Fruit fly (Drosophila melanogaster) whole organism, adult: ENCODE measurements around the gene RAF2.
A peak's percentile ranks its signal among the peaks of the same experiment; 100 is the strongest.

Experiments used
- CG11617 ChIP-seq: fragments of 200-800 bp; sonication (Bioruptor generic); optimal IDR thresholded peaks from 2 replicates; lab custom pipeline; 2017; ENCODE audit warnings: mild to moderate bottlenecking, missing biosample characterization, missing genetic modification reagents, missing genetic modification characterization
- CG12768 ChIP-seq: fragments of 200-800 bp; sonication (Bioruptor generic); optimal IDR thresholded peaks from 2 replicates; lab custom pipeline; 2017; ENCODE audit warnings: missing biosample characterization, missing genetic modification characterization, mild to moderate bottlenecking, moderate library complexity, missing genetic modification reagents
- CG14711 ChIP-seq: fragments of 200-800 bp; sonication (Bioruptor generic); optimal IDR thresholded peaks from 2 replicates; lab custom pipeline; 2018; ENCODE audit warnings: missing biosample characterization, mild to moderate bottlenecking, missing genetic modification characterization, moderate library complexity
- CG1620 ChIP-seq: fragments of 200-800 bp; sonication (Bioruptor generic); optimal IDR thresholded peaks from 2 replicates; lab custom pipeline; 2016; ENCODE audit warnings: missing biosample characterization, missing genetic modification characterization
- CG33017 ChIP-seq: fragments of 200-800 bp; sonication (Bioruptor generic); optimal IDR thresholded peaks from 2 replicates; lab custom pipeline; 2018; ENCODE audit warnings: missing biosample characterization, mild to moderate bottlenecking, missing genetic modification characterization, moderate library complexity
- CG5204 ChIP-seq: fragments of 200-800 bp; sonication (Bioruptor generic); optimal IDR thresholded peaks from 2 replicates; lab custom pipeline; 2016; ENCODE audit warnings: missing biosample characterization, missing genetic modification characterization
- CG7045 ChIP-seq: fragments of 200-800 bp; sonication (Bioruptor generic); optimal IDR thresholded peaks from 2 replicates; lab custom pipeline; 2017; ENCODE audit warnings: missing biosample characterization, mild to moderate bottlenecking, missing genetic modification characterization
- CG7101 ChIP-seq: fragments of 200-800 bp; sonication (Bioruptor generic); optimal IDR thresholded peaks from 2 replicates; lab custom pipeline; 2018; ENCODE audit warnings: missing biosample characterization, mild to moderate bottlenecking, missing genetic modification characterization, moderate library complexity
- Clk ChIP-seq: fragments of 200-800 bp; sonication (Bioruptor generic); optimal IDR thresholded peaks from 2 replicates; lab custom pipeline; 2017; ENCODE audit warnings: missing biosample characterization, missing genetic modification characterization
- Crg-1 ChIP-seq: fragments of 200-800 bp; sonication (Bioruptor generic); optimal IDR thresholded peaks from 2 replicates; lab custom pipeline; 2016; ENCODE audit warnings: missing biosample characterization, missing genetic modification characterization
- Hr96 ChIP-seq: fragments of 200-800 bp; sonication (Bioruptor generic); optimal IDR thresholded peaks from 2 replicates; lab custom pipeline; 2016; ENCODE audit warnings: missing biosample characterization, missing genetic modification characterization
- Mnt ChIP-seq: fragments of 200-800 bp; sonication (Bioruptor generic); optimal IDR thresholded peaks from 2 replicates; lab custom pipeline; 2016; ENCODE audit warnings: missing biosample characterization, mild to moderate bottlenecking, missing genetic modification characterization
- bab1 ChIP-seq: fragments of 200-800 bp; sonication (Bioruptor generic); optimal IDR thresholded peaks from 3 replicates; lab custom pipeline; 2019; ENCODE audit warnings: missing biosample characterization, mild to moderate bottlenecking, missing genetic modification characterization, moderate library complexity
- cic ChIP-seq: fragments of 200-800 bp; sonication (Bioruptor generic); optimal IDR thresholded peaks from 2 replicates; lab custom pipeline; 2017; ENCODE audit warnings: missing biosample characterization, mild to moderate bottlenecking, missing genetic modification characterization, moderate library complexity
- cnc ChIP-seq, 2 experiments: fragments of >200 bp; optimal IDR thresholded peaks; 2 replicates each; lab custom pipeline; 2017
- kay ChIP-seq: fragments of 200-800 bp; sonication (Bioruptor generic); peaks from one replicate; lab custom pipeline; 2016; ENCODE audit warnings: missing biosample characterization, missing genetic modification characterization, borderline replicate concordance
- ovo ChIP-seq: fragments of 200-800 bp; sonication (Bioruptor generic); optimal IDR thresholded peaks from 2 replicates; lab custom pipeline; 2016; ENCODE audit warnings: missing biosample characterization, missing genetic modification characterization
- pad ChIP-seq: fragments of 200-800 bp; sonication (Bioruptor generic); optimal IDR thresholded peaks from 3 replicates; lab custom pipeline; 2017; ENCODE audit warnings: missing biosample characterization, missing genetic modification characterization, mild to moderate bottlenecking, moderate library complexity, missing genetic modification reagents
- tj ChIP-seq: fragments of 200-800 bp; sonication (Bioruptor generic); optimal IDR thresholded peaks from 3 replicates; lab custom pipeline; 2017; ENCODE audit warnings: missing biosample characterization, mild to moderate bottlenecking, missing genetic modification characterization, moderate library complexity
- toe ChIP-seq: fragments of 200-800 bp; sonication (Bioruptor generic); optimal IDR thresholded peaks from 2 replicates; lab custom pipeline; 2016; ENCODE audit warnings: missing biosample characterization, missing genetic modification characterization

RAF2 gene

DNA sequence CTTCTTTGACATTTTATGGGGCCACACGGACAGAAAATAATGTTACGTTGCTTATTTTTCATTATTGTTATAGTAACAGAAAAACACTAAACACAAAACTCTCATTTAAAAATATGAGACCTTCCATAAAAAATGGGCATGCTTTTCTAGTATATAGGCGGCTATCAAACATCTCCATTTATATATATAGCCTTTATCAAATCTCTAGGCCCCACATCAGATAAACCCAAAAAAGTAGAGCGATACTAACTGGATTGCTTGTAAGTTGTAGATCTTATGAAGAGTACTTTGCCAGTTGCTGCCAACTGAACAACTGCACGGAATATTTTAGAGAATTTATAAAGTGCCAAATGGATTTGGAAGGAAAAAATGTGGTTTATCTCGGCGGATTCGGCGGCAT, 16.6 kb upstream of the RAF2 start, which contains the start of gene CG18814:
TSS of gene CG18814 (plus strand) at position 301 of the 400 bp plus-strand sequence.
- no peak for TF ChIP-seq kay
- no peak for TF ChIP-seq CG14711 (tag; lab: Kevin White, UChicago)
- TF ChIP-seq CG5204 (GFP tag; lab: Kevin White, UChicago): no peak
- TF ChIP-seq Mnt (GFP tag; lab: Kevin White, UChicago): no peak
- TF ChIP-seq pad (GFP tag; lab: Kevin White, UChicago): no peak

DNA sequence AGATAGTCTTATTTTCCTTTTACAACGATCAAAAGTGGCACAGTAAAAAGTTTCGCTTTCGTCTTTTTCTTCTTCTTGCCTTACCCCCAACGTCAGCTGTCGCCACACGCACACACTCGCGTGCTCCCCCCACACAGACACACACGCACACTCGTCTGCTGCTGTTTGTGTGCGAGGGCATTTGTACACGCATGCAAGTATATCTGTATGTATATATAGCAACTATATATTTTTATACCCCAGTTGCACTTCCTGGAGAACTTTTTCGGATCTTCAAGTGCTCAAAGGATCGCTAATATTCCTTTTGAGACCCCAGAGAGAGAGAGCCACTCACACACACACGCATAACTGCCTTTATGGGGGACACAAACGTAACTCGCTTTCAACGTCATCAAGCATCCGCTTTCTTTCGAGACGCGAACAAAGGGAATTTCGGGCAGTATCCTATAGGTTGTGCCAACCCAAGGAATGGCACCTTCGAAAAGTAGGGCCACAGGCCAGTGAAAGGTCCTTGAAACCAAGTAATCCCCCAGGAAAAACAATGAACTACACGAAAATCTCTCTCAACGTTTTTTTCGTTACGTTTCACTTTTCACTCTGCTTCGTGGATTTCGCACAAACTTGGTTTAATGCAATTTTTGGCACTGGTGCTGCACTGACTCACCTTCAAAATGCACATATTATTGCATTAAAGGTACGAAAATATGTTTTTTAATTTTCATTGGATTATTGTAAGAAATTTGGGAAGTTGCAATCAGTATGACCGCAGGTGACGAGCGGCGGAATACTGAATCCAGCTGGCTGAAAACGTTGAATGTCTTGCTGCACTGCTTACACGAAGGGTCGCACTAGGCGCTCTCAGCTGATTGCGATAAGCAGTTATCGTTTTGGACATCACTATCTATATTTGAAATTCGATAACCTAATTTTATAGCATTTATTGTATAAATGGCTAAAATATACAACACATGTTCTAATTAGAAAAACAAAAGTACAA, 8.1 kb upstream of the RAF2 start, which contains the start of gene roq:
TSS of gene roq (minus strand) at position 799 of the 997 bp plus-strand sequence.
- no peak for TF ChIP-seq ovo (GFP tag; lab: Kevin White, UChicago)
- peak; percentile 54 for TF ChIP-seq Mnt (GFP tag; lab: Kevin White, UChicago)
- TF ChIP-seq cic (GFP tag; lab: Kevin White, UChicago): peak; percentile 23
- TF ChIP-seq CG7101: peak; percentile 24
- TF ChIP-seq tj: peak; percentile 11
- TF ChIP-seq kay: peak; percentile 82
- peak; percentile 63 for TF ChIP-seq bab1 (GFP tag; lab: Kevin White, UChicago)
- TF ChIP-seq Clk (GFP tag; lab: Kevin White, UChicago): no peak
- no peak for TF ChIP-seq toe (GFP tag; lab: Kevin White, UChicago)
- TF ChIP-seq Hr96 (GFP tag; lab: Kevin White, UChicago): no peak
- peak; percentile 33 for TF ChIP-seq CG1620

DNA sequence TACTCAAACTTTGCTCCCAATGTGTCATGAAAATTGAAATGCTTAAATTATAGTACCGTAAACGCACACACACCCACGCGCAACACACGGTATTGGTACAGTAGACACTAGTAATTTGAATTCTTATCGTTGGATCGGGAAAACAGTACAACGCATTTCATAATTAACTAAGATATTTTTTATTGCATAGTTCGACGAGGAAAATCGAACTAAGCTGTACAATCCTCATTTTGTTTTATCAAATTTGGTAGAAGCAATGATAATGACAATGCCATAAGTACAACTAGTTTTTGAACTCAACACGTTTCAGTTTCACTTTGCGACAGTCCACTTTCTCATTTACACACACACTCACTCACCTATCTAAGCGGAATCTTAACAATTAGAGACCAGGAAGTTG, 5.4 kb upstream of the RAF2 start:
- peak; percentile 73 for TF ChIP-seq toe (GFP tag; lab: Kevin White, UChicago)
- no peak for TF ChIP-seq tj
- TF ChIP-seq CG1620: peak; percentile 26
- TF ChIP-seq CG12768 (GFP tag; lab: Kevin White, UChicago): peak; percentile 81
- TF ChIP-seq cic (GFP tag; lab: Kevin White, UChicago): no peak
- peak; percentile 58 for TF ChIP-seq CG11617 (GFP tag; lab: Kevin White, UChicago)
- peak; percentile 66 for TF ChIP-seq Hr96 (GFP tag; lab: Kevin White, UChicago)
- peak; percentile 38 for TF ChIP-seq CG7045
- TF ChIP-seq Crg-1 (GFP tag; lab: Kevin White, UChicago): peak; percentile 60
- TF ChIP-seq CG14711 (tag; lab: Kevin White, UChicago): peak; percentile 67
- peak; percentile 78 for TF ChIP-seq CG33017
- peak; percentile 30 for TF ChIP-seq Mnt (GFP tag; lab: Kevin White, UChicago)
- TF ChIP-seq pad (GFP tag; lab: Kevin White, UChicago): peak; percentile 41
- no peak for TF ChIP-seq ovo (GFP tag; lab: Kevin White, UChicago)
- TF ChIP-seq CG7101: peak; percentile 81
- TF ChIP-seq kay: peak; percentile 62
- no peak for TF ChIP-seq CG5204 (GFP tag; lab: Kevin White, UChicago)
- peak; percentile 75 for TF ChIP-seq bab1 (GFP tag; lab: Kevin White, UChicago)
- TF ChIP-seq Clk (GFP tag; lab: Kevin White, UChicago): no peak
- TF ChIP-seq cnc (optimal IDR thresholded peaks at IDR 0.05; lab: Kevin White, UChicago): no peak

DNA sequence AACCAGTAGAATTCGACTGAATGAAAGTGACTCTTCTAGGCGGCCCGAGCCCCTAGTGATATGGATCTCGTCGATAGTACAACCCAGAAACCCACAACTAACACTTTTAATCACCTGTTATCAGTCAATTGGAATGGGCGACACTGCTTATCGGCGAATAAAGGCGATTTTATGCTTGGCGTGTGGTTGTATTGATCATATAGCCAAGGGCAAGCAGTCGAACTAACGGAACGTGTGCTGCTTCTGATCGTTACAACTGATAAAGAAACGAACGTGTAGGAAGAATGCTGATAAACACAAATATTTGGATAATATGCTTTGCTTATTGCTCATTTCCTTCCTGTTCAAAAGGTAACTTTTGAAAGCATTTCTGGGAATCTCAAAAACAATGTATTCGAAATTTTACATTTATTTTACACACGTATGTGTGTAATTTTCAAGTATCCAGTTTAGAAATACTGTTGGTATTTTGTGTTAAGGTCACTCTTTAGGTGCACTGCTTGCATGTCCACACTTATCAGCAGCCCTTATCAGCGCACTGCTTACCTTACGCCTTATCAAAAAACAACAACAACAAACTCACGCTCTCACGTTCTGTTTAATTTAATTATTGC, 4.8 kb upstream of the RAF2 start, which contains the start of gene Agpat4:
TSS of gene Agpat4 (minus strand) at position 387 of the 614 bp plus-strand sequence.
- TF ChIP-seq ovo (GFP tag; lab: Kevin White, UChicago) (peak; percentile 77), Mnt (GFP tag; lab: Kevin White, UChicago) (peak; percentile 3), Hr96 (GFP tag; lab: Kevin White, UChicago) (no peak), Crg-1 (GFP tag; lab: Kevin White, UChicago) (no peak), CG33017 (no peak), pad (GFP tag; lab: Kevin White, UChicago) (no peak), cic (GFP tag; lab: Kevin White, UChicago) (peak; percentile 91)

DNA sequence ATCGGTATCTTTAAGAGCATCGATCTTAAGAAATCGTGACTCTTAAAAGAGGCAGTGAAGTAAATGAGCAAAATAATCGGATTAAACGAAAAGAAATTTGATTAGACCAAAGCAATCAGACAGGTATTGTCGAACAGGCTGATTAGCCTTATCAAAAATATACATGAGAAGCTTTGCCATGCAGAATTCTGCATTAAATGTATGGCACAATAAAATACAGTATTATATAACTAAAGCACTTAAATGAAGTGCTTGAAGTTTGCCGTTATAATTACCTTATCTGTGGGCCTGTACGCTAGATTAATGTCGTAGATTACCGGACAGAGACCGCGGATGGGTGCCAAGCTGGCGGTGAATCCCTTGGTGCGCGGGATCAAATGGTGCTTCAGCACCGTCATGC, 3.1 kb upstream of the RAF2 start:
- TF ChIP-seq ovo (GFP tag; lab: Kevin White, UChicago): peak; percentile 44
- peak; percentile 50 for TF ChIP-seq kay
- TF ChIP-seq CG33017: no peak
- TF ChIP-seq CG14711 (tag; lab: Kevin White, UChicago): no peak

DNA sequence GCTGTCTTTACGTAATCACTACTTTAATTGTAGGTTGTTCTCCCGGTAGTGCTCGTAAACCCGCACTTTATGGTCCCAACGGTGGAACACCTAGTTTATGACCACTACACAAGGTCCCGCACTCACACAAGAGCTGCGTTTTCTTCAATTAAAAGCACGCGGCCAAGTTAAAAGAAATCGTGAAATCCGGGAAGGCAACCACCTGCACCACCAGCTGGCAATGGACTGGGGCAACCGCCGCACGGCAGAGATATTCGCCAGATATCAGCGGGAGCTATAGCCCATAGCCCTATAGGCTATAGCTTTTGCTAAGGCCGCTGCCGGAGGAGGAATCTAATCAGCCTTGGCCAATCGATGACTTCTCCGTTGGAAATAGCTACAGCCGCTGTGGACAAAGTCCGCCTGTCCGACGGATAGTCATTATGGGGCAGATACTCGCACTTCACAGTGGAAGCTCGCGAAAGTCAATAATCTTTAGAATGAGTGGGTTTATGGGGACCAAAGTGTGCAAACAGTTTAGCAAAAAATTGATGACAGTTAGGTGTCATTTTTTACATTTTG, 1.9 kb upstream of the RAF2 start:
- TF ChIP-seq Mnt (GFP tag; lab: Kevin White, UChicago) (peak; percentile 59), CG1620 (no peak), CG12768 (GFP tag; lab: Kevin White, UChicago) (peak; percentile 39), Hr96 (GFP tag; lab: Kevin White, UChicago) (peak; percentile 27), CG7101 (no peak), cic (GFP tag; lab: Kevin White, UChicago) (peak; percentile 84), bab1 (GFP tag; lab: Kevin White, UChicago) (no peak), tj (no peak), CG33017 (no peak), ovo (GFP tag; lab: Kevin White, UChicago) (no peak), CG5204 (GFP tag; lab: Kevin White, UChicago) (no peak), CG7045 (no peak), toe (GFP tag; lab: Kevin White, UChicago) (no peak), CG11617 (GFP tag; lab: Kevin White, UChicago) (no peak), kay (peak; percentile 70), cnc (optimal IDR thresholded peaks at IDR 0.05; lab: Kevin White, UChicago) (no peak), Crg-1 (GFP tag; lab: Kevin White, UChicago) (no peak), CG14711 (tag; lab: Kevin White, UChicago) (no peak), Clk (GFP tag; lab: Kevin White, UChicago) (no peak), pad (GFP tag; lab: Kevin White, UChicago) (no peak)
